Fruit fly (Drosophila melanogaster) whole organism, embryonic: ENCODE data around the gene CG16775.

Experiments
- Ada2b ChIP-seq: fragments of 200-800 bp; sonication (Bioruptor generic); IDR thresholded peaks from 2 replicates; pipeline ENCODE4 v1.3.6; 2022; ENCODE audit warnings: missing biosample characterization, missing genetic modification characterization
- Aef1 ChIP-seq: fragments of 200-800 bp; sonication (Bioruptor generic); IDR thresholded peaks from 3 replicates; pipeline ENCODE4 v1.3.6; 2022; ENCODE audit warnings: missing biosample characterization, missing genetic modification characterization
- Antp ChIP-seq: fragments of 200-800 bp; sonication (Bioruptor generic); optimal IDR thresholded peaks from 3 replicates; lab custom pipeline; 2016; ENCODE audit warnings: missing biosample characterization, missing genetic modification characterization
- Asciz ChIP-seq: fragments of 200-800 bp; sonication (Bioruptor generic); optimal IDR thresholded peaks from 2 replicates; lab custom pipeline; 2017; ENCODE audit warnings: missing biosample characterization, mild to moderate bottlenecking, missing genetic modification characterization, missing genetic modification reagents
- Atf3 ChIP-seq: fragments of 200-800 bp; sonication (Bioruptor generic); optimal IDR thresholded peaks from 3 replicates; lab custom pipeline; 2016; ENCODE audit warnings: missing biosample characterization, missing genetic modification characterization
- Atf6 ChIP-seq: fragments of 200-800 bp; sonication (Bioruptor generic); IDR thresholded peaks from 2 replicates; pipeline ENCODE4 v1.3.6; 2022; ENCODE audit warnings: missing biosample characterization, missing genetic modification characterization
- CG10431 ChIP-seq: fragments of 200-800 bp; sonication (Bioruptor generic); optimal IDR thresholded peaks from 3 replicates; lab custom pipeline; 2018; ENCODE audit warnings: missing biosample characterization, mild to moderate bottlenecking, missing genetic modification characterization
- CG10462 ChIP-seq: fragments of 200-800 bp; sonication (Bioruptor generic); optimal IDR thresholded peaks from 2 replicates; lab custom pipeline; 2016; ENCODE audit warnings: missing biosample characterization, missing genetic modification characterization
- CG14014 ChIP-seq: fragments of 200-800 bp; sonication (Bioruptor generic); IDR thresholded peaks from 2 replicates; pipeline ENCODE4 v1.3.6; 2022; ENCODE audit warnings: missing biosample characterization, missing genetic modification characterization
- CG14710 ChIP-seq: fragments of 200-800 bp; sonication (Bioruptor generic); optimal IDR thresholded peaks from 3 replicates; lab custom pipeline; 2019; ENCODE audit warnings: missing biosample characterization, mild to moderate bottlenecking, missing genetic modification characterization, moderate library complexity
- CG15073 ChIP-seq: fragments of 200-800 bp; sonication (Bioruptor generic); optimal IDR thresholded peaks from 2 replicates; lab custom pipeline; 2016; ENCODE audit warnings: missing biosample characterization, missing genetic modification characterization
- CG15601 ChIP-seq: fragments of 200-800 bp; sonication (Bioruptor generic); optimal IDR thresholded peaks from 3 replicates; lab custom pipeline; 2019; ENCODE audit warnings: missing biosample characterization, mild to moderate bottlenecking, missing genetic modification characterization, moderate library complexity
- CG17359 ChIP-seq: fragments of 200-800 bp; sonication (Bioruptor generic); optimal IDR thresholded peaks from 3 replicates; lab custom pipeline; 2018; ENCODE audit warnings: missing biosample characterization, mild to moderate bottlenecking, missing genetic modification characterization, moderate library complexity
- CG17568 ChIP-seq: fragments of 200-800 bp; sonication (Bioruptor generic); optimal IDR thresholded peaks from 2 replicates; lab custom pipeline; 2018; ENCODE audit warnings: missing biosample characterization, mild to moderate bottlenecking, missing genetic modification characterization, moderate library complexity
- CG1792 ChIP-seq: fragments of 200-800 bp; sonication (Bioruptor generic); optimal IDR thresholded peaks from 2 replicates; lab custom pipeline; 2016; ENCODE audit warnings: missing biosample characterization, missing genetic modification characterization
- CG2116 ChIP-seq: fragments of 200-800 bp; sonication (Bioruptor generic); optimal IDR thresholded peaks from 3 replicates; lab custom pipeline; 2018; ENCODE audit warnings: missing biosample characterization, mild to moderate bottlenecking, missing genetic modification characterization
- CG3065 ChIP-seq: fragments of 200-800 bp; sonication (Bioruptor generic); optimal IDR thresholded peaks from 2 replicates; lab custom pipeline; 2016; ENCODE audit warnings: missing biosample characterization, missing genetic modification characterization
- CG31365 ChIP-seq: fragments of 200-800 bp; sonication (Bioruptor generic); optimal IDR thresholded peaks from 2 replicates; lab custom pipeline; 2018; ENCODE audit warnings: missing biosample characterization, mild to moderate bottlenecking, missing genetic modification characterization
- CG3281 ChIP-seq: fragments of 200-800 bp; sonication (Bioruptor generic); optimal IDR thresholded peaks from 3 replicates; lab custom pipeline; 2017; ENCODE audit warnings: missing biosample characterization, mild to moderate bottlenecking, missing genetic modification characterization
- CG4360 ChIP-seq: fragments of 200-800 bp; sonication (Bioruptor generic); IDR thresholded peaks from 2 replicates; pipeline ENCODE4 v1.3.6; 2022; ENCODE audit warnings: missing biosample characterization, missing genetic modification characterization
- CG4404 ChIP-seq: fragments of 200-800 bp; sonication (Bioruptor generic); IDR thresholded peaks from 2 replicates; pipeline ENCODE4 v1.3.6; 2022; ENCODE audit warnings: missing biosample characterization, missing genetic modification characterization
- CG6791 ChIP-seq: fragments of 200-800 bp; sonication (Bioruptor generic); IDR thresholded peaks from 3 replicates; pipeline ENCODE4 v1.3.6; 2022; ENCODE audit warnings: missing biosample characterization, missing genetic modification characterization; ENCODE audit not compliant: partially characterized antibody
- CG8281 ChIP-seq: fragments of 200-800 bp; sonication (Bioruptor generic); optimal IDR thresholded peaks from 2 replicates; lab custom pipeline; 2018; ENCODE audit warnings: missing biosample characterization, mild to moderate bottlenecking, missing genetic modification characterization, moderate library complexity
- CG8478 ChIP-seq: fragments of >200 bp; optimal IDR thresholded peaks from 2 replicates; lab custom pipeline; 2018
- D19A ChIP-seq: fragments of 200-800 bp; optimal IDR thresholded peaks from 3 replicates; lab custom pipeline; 2019; ENCODE audit warnings: missing biosample characterization, mild to moderate bottlenecking, missing genetic modification characterization, moderate library complexity
- Elba2 ChIP-seq: fragments of 200-800 bp; sonication (Bioruptor generic); optimal IDR thresholded peaks from 3 replicates; lab custom pipeline; 2016; ENCODE audit warnings: missing biosample characterization, missing genetic modification characterization
- Ets65A ChIP-seq: fragments of 200-800 bp; sonication (Bioruptor generic); peaks from one replicate; lab custom pipeline; 2016; ENCODE audit warnings: missing biosample characterization, missing genetic modification characterization
- Hmx ChIP-seq: fragments of 200-800 bp; sonication (Bioruptor generic); optimal IDR thresholded peaks from 2 replicates; lab custom pipeline; 2016; ENCODE audit warnings: missing biosample characterization, missing genetic modification characterization
- Med ChIP-seq: fragments of 200-800 bp; sonication (Bioruptor generic); peaks from one replicate; lab custom pipeline; 2016; ENCODE audit warnings: missing biosample characterization, missing genetic modification characterization, mild to moderate bottlenecking, inconsistent platforms, moderate library complexity
- Nf-YA ChIP-seq: fragments of 200-800 bp; sonication (Bioruptor generic); IDR thresholded peaks from 2 replicates; pipeline ENCODE4 v1.3.6; 2022; ENCODE audit warnings: missing biosample characterization, missing genetic modification characterization
- Pdp1 ChIP-seq, 2 experiments: fragments of 200-800 bp; sonication (Bioruptor generic); optimal IDR thresholded peaks; 3 replicates each; lab custom pipeline; 2016; ENCODE audit warnings: missing biosample characterization in 2 of 2, missing genetic modification characterization in 2 of 2, mild to moderate bottlenecking in 1 of 2, moderate library complexity in 1 of 2
- Six4 ChIP-seq: fragments of 200-800 bp; sonication (Bioruptor generic); optimal IDR thresholded peaks from 2 replicates; lab custom pipeline; 2016; ENCODE audit warnings: missing biosample characterization, missing genetic modification characterization
- Sox100B ChIP-seq: fragments of 200-800 bp; sonication (Bioruptor generic); optimal IDR thresholded peaks from 3 replicates; lab custom pipeline; 2018; ENCODE audit warnings: missing biosample characterization, mild to moderate bottlenecking, missing genetic modification characterization
- TFAM ChIP-seq: fragments of 200-800 bp; sonication (Bioruptor generic); optimal IDR thresholded peaks from 2 replicates; lab custom pipeline; 2017; ENCODE audit warnings: missing biosample characterization, missing genetic modification characterization, inconsistent platforms
- amos ChIP-seq: fragments of 200-800 bp; sonication (Bioruptor generic); IDR thresholded peaks from 2 replicates; pipeline ENCODE4 v1.3.6; 2022; ENCODE audit warnings: missing biosample characterization, missing genetic modification characterization; ENCODE audit not compliant: partially characterized antibody
- ci ChIP-seq: fragments of 200-800 bp; sonication (Bioruptor generic); IDR thresholded peaks from 3 replicates; pipeline ENCODE4 v1.3.6; 2022; ENCODE audit warnings: missing biosample characterization, missing genetic modification characterization
- danr ChIP-seq: fragments of 200-800 bp; sonication (Bioruptor generic); IDR thresholded peaks from 2 replicates; pipeline ENCODE4 v1.3.6; 2022; ENCODE audit warnings: missing biosample characterization, missing genetic modification characterization
- dmrt11E ChIP-seq: fragments of 200-800 bp; sonication (Bioruptor generic); optimal IDR thresholded peaks from 3 replicates; lab custom pipeline; 2018; ENCODE audit warnings: missing biosample characterization, mild to moderate bottlenecking, missing genetic modification characterization, moderate library complexity
- fru ChIP-seq: fragments of >200 bp; optimal IDR thresholded peaks from 2 replicates; lab custom pipeline; 2017
- gcm2 ChIP-seq: fragments of 200-800 bp; sonication (Bioruptor generic); optimal IDR thresholded peaks from 2 replicates; lab custom pipeline; 2016; ENCODE audit warnings: missing biosample characterization, missing genetic modification characterization
- insv ChIP-seq, 2 experiments: fragments of 200-800 bp; sonication (Bioruptor generic); optimal IDR thresholded peaks; 3 replicates each; lab custom pipeline; 2016 to 2018; ENCODE audit warnings: missing biosample characterization in 2 of 2, missing genetic modification characterization in 2 of 2
- kni ChIP-seq: fragments of 200-800 bp; sonication (Bioruptor generic); optimal IDR thresholded peaks from 3 replicates; lab custom pipeline; 2017; ENCODE audit warnings: mild to moderate bottlenecking, missing biosample characterization, missing genetic modification reagents, missing genetic modification characterization
- oc ChIP-seq: fragments of 200-800 bp; sonication (Bioruptor generic); optimal IDR thresholded peaks from 2 replicates; lab custom pipeline; 2018; ENCODE audit warnings: missing biosample characterization, mild to moderate bottlenecking, missing genetic modification characterization, moderate library complexity
- pb ChIP-seq: fragments of 200-800 bp; sonication (Bioruptor generic); optimal IDR thresholded peaks from 3 replicates; lab custom pipeline; 2016; ENCODE audit warnings: missing biosample characterization, missing genetic modification characterization
- rib ChIP-seq: fragments of 200-800 bp; sonication (Bioruptor generic); IDR thresholded peaks from 2 replicates; pipeline ENCODE4 v1.3.6; 2022; ENCODE audit warnings: missing biosample characterization, missing genetic modification characterization
- ro ChIP-seq: fragments of 200-800 bp; sonication (Bioruptor generic); IDR thresholded peaks from 2 replicates; pipeline ENCODE4 v1.3.6; 2022; ENCODE audit warnings: missing biosample characterization, missing genetic modification characterization
- run ChIP-seq: fragments of 200-800 bp; sonication (Bioruptor generic); optimal IDR thresholded peaks from 3 replicates; lab custom pipeline; 2018; ENCODE audit warnings: missing biosample characterization, mild to moderate bottlenecking, missing genetic modification characterization
- trem ChIP-seq: fragments of 200-800 bp; optimal IDR thresholded peaks from 3 replicates; lab custom pipeline; 2019; ENCODE audit warnings: missing biosample characterization, mild to moderate bottlenecking, missing genetic modification characterization, moderate library complexity
- vnd ChIP-seq: fragments of 200-800 bp; sonication (Bioruptor generic); IDR thresholded peaks from 3 replicates; pipeline ENCODE4 v1.3.6; 2022; ENCODE audit warnings: missing biosample characterization, missing genetic modification characterization; ENCODE audit not compliant: partially characterized antibody
- z ChIP-seq: fragments of 200-800 bp; sonication (Bioruptor generic); IDR thresholded peaks from 3 replicates; pipeline ENCODE4 v1.3.6; 2022; ENCODE audit warnings: missing biosample characterization, missing genetic modification characterization
- zen ChIP-seq: fragments of 200-800 bp; sonication (Bioruptor generic); optimal IDR thresholded peaks from 3 replicates; lab custom pipeline; 2018; ENCODE audit warnings: missing biosample characterization, mild to moderate bottlenecking, missing genetic modification characterization, moderate library complexity
- zf30C ChIP-seq: fragments of 200-800 bp; sonication (Bioruptor generic); optimal IDR thresholded peaks from 3 replicates; lab custom pipeline; 2018; ENCODE audit warnings: missing biosample characterization, mild to moderate bottlenecking, missing genetic modification characterization
- zfh1 ChIP-seq: fragments of 200-800 bp; sonication (Bioruptor generic); IDR thresholded peaks from 3 replicates; pipeline ENCODE4 v1.3.6; 2022; ENCODE audit warnings: missing biosample characterization, missing genetic modification characterization

Gene CG16775

DNA sequence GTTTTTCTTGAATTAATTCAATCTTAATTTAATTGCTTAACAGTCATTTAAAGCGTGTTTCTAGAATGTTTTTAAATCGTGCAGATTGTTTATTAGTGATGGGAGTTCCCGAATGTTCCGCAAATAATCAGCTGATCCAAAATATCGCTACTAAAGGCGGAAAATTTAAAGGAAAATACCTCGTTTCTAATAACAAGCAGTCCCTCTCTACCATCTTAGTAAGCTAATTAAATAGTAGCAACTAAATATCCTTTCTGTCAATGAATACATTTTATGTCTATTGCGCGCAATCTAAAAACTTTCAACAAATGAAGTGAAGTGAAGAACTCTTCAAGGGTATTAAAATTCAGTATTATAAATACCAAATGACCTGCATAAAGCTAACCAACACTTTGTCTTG, 26.0 kb upstream of the CG16775 start, which contains the start of gene CG5290 (continued):
- no peak for TF ChIP-seq Aef1 (GFP tag; lab: Robert Waterston, UW)
- TF ChIP-seq ro (GFP tag; lab: Robert Waterston, UW) = no peak
- no peak for TF ChIP-seq run (tag; lab: Kevin White, UChicago)
- TF ChIP-seq Atf6 (GFP tag; lab: Robert Waterston, UW) = no peak
- peak; percentile 92 for TF ChIP-seq Med (GFP tag; lab: Kevin White, UChicago)
- no peak for TF ChIP-seq rib (GFP tag; lab: Robert Waterston, UW)
- no peak for TF ChIP-seq insv (GFP tag; optimal IDR thresholded peaks at IDR 0.05; lab: Kevin White, UChicago)
- no peak for TF ChIP-seq CG14014
- TF ChIP-seq CG4404 (GFP tag; lab: Robert Waterston, UW) = no peak
- TF ChIP-seq Six4 (GFP tag; lab: Kevin White, UChicago) = no peak
- TF ChIP-seq CG3065 (GFP tag; lab: Kevin White, UChicago) = no peak
- TF ChIP-seq kni (GFP tag; lab: Kevin White, UChicago) = no peak
- TF ChIP-seq Ada2b (GFP tag; lab: Robert Waterston, UW) = no peak
- TF ChIP-seq zf30C (GFP tag; lab: Kevin White, UChicago) = no peak
- TF ChIP-seq Antp (GFP tag; lab: Kevin White, UChicago) = peak; percentile 12
- peak; percentile 11 for TF ChIP-seq Sox100B
- TF ChIP-seq CG8478 (lab: Kevin White, UChicago) = no peak
- no peak for TF ChIP-seq CG31365 (tag; lab: Kevin White, UChicago)
- no peak for TF ChIP-seq dmrt11E (tag; lab: Kevin White, UChicago)
- TF ChIP-seq danr (GFP tag; lab: Robert Waterston, UW) = no peak
- no peak for TF ChIP-seq Asciz (GFP tag; lab: Kevin White, UChicago)
- no peak for TF ChIP-seq z (GFP tag; lab: Robert Waterston, UW)
- no peak for TF ChIP-seq TFAM (GFP tag; lab: Kevin White, UChicago)
- peak in 1 of 2 experiments; percentile 25 for TF ChIP-seq Pdp1 (GFP tag; optimal IDR thresholded peaks at IDR 0.05; lab: Kevin White, UChicago)
- no peak for TF ChIP-seq CG4360 (GFP tag; lab: Robert Waterston, UW)
- no peak for TF ChIP-seq D19A (tag; lab: Kevin White, UChicago)
- TF ChIP-seq ci (GFP tag; lab: Robert Waterston, UW) = no peak
- no peak for TF ChIP-seq gcm2 (GFP tag; lab: Kevin White, UChicago)
- TF ChIP-seq Atf3 (GFP tag; lab: Kevin White, UChicago) = no peak
- TF ChIP-seq Elba2 = no peak
- TF ChIP-seq zfh1 (GFP tag; lab: Robert Waterston, UW) = no peak
- peak; percentile 54; the same call in 2 of the 3 replicates for TF ChIP-seq vnd (GFP tag; lab: Robert Waterston, UW)
- peak; percentile 64 for TF ChIP-seq trem (tag; lab: Kevin White, UChicago)
- peak; percentile 65 for TF ChIP-seq CG14710 (tag; lab: Kevin White, UChicago)
- no peak for TF ChIP-seq Nf-YA (GFP tag; lab: Robert Waterston, UW)
- TF ChIP-seq CG8281 = no peak
- no peak for TF ChIP-seq CG15073 (GFP tag; lab: Kevin White, UChicago)
- no peak for TF ChIP-seq CG10462 (GFP tag; lab: Kevin White, UChicago)
- TF ChIP-seq CG17359 (tag; lab: Kevin White, UChicago) = no peak
- TF ChIP-seq CG6791 = 0 out of 3 replicates have a peak, but pooled peaks have one; percentile 37
- TF ChIP-seq Hmx = no peak
- no peak for TF ChIP-seq CG17568 (GFP tag; lab: Kevin White, UChicago)
- no peak for TF ChIP-seq CG10431 (GFP tag; lab: Kevin White, UChicago)
- peak; percentile 59 for TF ChIP-seq CG2116 (GFP tag; lab: Kevin White, UChicago)
- no peak for TF ChIP-seq fru (lab: Kevin White, UChicago)
- no peak for TF ChIP-seq oc (tag; lab: Kevin White, UChicago)
- TF ChIP-seq CG1792 (GFP tag; lab: Kevin White, UChicago) = peak; percentile 47
- peak; percentile 5 for TF ChIP-seq CG3281
- TF ChIP-seq Ets65A (GFP tag; lab: Kevin White, UChicago) = peak; percentile 71
- no peak for TF ChIP-seq pb
- no peak for TF ChIP-seq CG15601 (tag; lab: Kevin White, UChicago)
- TF ChIP-seq zen = peak; percentile 7
- TF ChIP-seq amos (GFP tag; lab: Robert Waterston, UW) = no peak; the same call in 1 of the 2 replicates
